Worm (Caenorhabditis elegans): Measurements from ENCODE around the gene acl-7.
"Not testable (repeated sequence)": the region's sequence is repeated elsewhere in the genome, so short reads cannot be mapped to it uniquely, and the experiment has no call there.

The acl-7 gene

DNA sequence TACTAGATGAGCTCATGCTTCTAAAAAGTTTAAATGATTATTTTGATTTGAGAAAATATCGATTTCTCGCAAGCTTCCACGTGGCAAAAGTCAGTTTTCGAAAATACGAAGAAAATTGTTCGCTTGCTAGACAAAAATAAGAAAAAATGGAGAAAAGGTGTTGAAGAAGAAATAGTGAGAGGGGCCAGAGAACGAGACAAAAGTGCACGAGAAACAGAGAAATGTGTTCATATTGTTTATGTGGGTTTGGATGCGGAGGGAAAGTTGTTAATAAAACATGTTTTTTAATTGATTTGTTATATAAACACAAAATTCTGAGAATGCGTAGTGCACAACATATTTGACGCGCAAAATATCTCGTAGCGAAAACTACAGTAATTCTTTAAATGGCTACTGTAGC is 30.9 kb downstream of the acl-7 start, which contains the start of gene Y46G5A.15:
Gene Y46G5A.15 (minus strand): TSS at position 26 of the 400 bp plus-strand sequence.
- 0 out of 2 replicates have a peak, but pooled peaks have one; percentile 17 for TF ChIP-seq hmg-1.2 (GFP tag; IDR thresholded peaks at IDR 0.05)
- TF ChIP-seq lin-40 (tag; optimal IDR thresholded peaks at IDR 0.05), result no peak

DNA sequence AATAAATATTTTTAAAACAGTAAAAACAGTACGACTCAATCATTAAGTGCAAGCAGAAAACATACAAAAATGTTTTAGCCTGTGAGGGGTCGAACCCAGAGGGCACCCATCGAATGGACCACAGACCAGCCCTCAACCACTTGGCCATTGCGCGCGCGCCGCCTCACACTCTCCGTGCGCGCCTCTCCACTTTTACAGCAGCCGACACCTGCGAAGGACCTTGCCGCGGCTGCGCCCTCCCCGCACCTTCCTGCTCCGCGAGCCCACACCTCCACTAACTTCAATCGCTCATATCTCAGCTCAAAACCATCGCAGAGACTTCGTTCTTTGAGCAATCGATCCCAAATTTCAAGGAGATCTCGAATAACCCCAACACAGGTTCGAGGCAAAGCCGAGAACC is 37.9 kb downstream of the acl-7 start:
- TF ChIP-seq F49E8.2 (tag; optimal IDR thresholded peaks at IDR 0.05; ENCODE audit: insufficient read depth), result peak; percentile 79
- TF ChIP-seq hmg-1.2 (GFP tag; IDR thresholded peaks at IDR 0.05), result peak; percentile 52; the same call in 1 of the 2 replicates
- peak; percentile 70 for TF ChIP-seq hsf-1 (GFP tag; IDR thresholded peaks at IDR 0.05)
- TF ChIP-seq B0336.3 (GFP tag; IDR thresholded peaks at IDR 0.05), result 0 out of 2 replicates have a peak, but pooled peaks have one; percentile 23
- peak; percentile 84 for TF ChIP-seq madf-6 (GFP tag; IDR thresholded peaks at IDR 0.05)
- TF ChIP-seq Y79H2A.3 (GFP tag; conservative IDR thresholded peaks at IDR 0.05), result peak; percentile 50; the same call in 1 of the 2 replicates
- peak; percentile 80 for TF ChIP-seq attf-6 (GFP tag; IDR thresholded peaks at IDR 0.05)
- TF ChIP-seq egrh-3 (GFP tag; IDR thresholded peaks at IDR 0.05), result peak; percentile 98
- TF ChIP-seq ztf-28 (GFP tag; IDR thresholded peaks at IDR 0.05), result peak; percentile 87; the same call in 1 of the 2 replicates
- peak; percentile 64 for TF ChIP-seq lsl-1 (GFP tag; optimal IDR thresholded peaks at IDR 0.05)
- TF ChIP-seq lin-26 (GFP tag; IDR thresholded peaks at IDR 0.05), result peak; percentile 100
- TF ChIP-seq cebp-1 (GFP tag; IDR thresholded peaks at IDR 0.05), result not testable (repeated sequence)
- peak; percentile 21 for TF ChIP-seq cebp-1 (tag; optimal IDR thresholded peaks at IDR 0.05)
- TF ChIP-seq lag-1 (GFP tag; IDR thresholded peaks at IDR 0.05), result 0 out of 2 replicates have a peak, but pooled peaks have one; percentile 41
- TF ChIP-seq Y95B8A.8 (GFP tag; IDR thresholded peaks at IDR 0.05), result peak; percentile 56; the same call in 1 of the 2 replicates
- TF ChIP-seq xnd-1 (tag; optimal IDR thresholded peaks at IDR 0.05), result peak; percentile 22
- peak; percentile 47 for TF ChIP-seq madf-8 (GFP tag; conservative IDR thresholded peaks at IDR 0.05)
- TF ChIP-seq chd-7 (tag; optimal IDR thresholded peaks at IDR 0.05), result peak; percentile 12
- peak; percentile 99 for TF ChIP-seq pbrm-1 (GFP tag; IDR thresholded peaks at IDR 0.05)
- TF ChIP-seq B0019.2 (GFP tag; conservative IDR thresholded peaks at IDR 0.05), result 0 out of 2 replicates have a peak, but pooled peaks have one; percentile 32
- TF ChIP-seq snpc-3.4 (tag; optimal IDR thresholded peaks at IDR 0.05), result peak; percentile 80
- TF ChIP-seq D2030.7 (GFP tag; IDR thresholded peaks at IDR 0.05), result peak; percentile 94
- TF ChIP-seq ceh-91 (GFP tag; IDR thresholded peaks at IDR 0.05), result peak; percentile 69
- TF ChIP-seq snpc-1.1 (tag; optimal IDR thresholded peaks at IDR 0.05; ENCODE audit: insufficient read depth), result peak; percentile 94
- 0 out of 2 replicates have a peak, but pooled peaks have one; percentile 33 for TF ChIP-seq ceh-100 (GFP tag; IDR thresholded peaks at IDR 0.05)
- TF ChIP-seq F33H1.4 (GFP tag; IDR thresholded peaks at IDR 0.05), result peak; percentile 75
- peak; percentile 55; the same call in 1 of the 2 replicates for TF ChIP-seq Y53F4B.3 (GFP tag; IDR thresholded peaks at IDR 0.05)
- peak; percentile 91 for TF ChIP-seq dox-1 (GFP tag; IDR thresholded peaks at IDR 0.05)
- peak; percentile 74; the same call in 1 of the 2 replicates for TF ChIP-seq Y53G8AR.9 (GFP tag; conservative IDR thresholded peaks at IDR 0.05)
- peak; percentile 64; the same call in 1 of the 2 replicates for TF ChIP-seq attf-3 (GFP tag; conservative IDR thresholded peaks at IDR 0.05)
- TF ChIP-seq madf-3 (GFP tag; IDR thresholded peaks at IDR 0.05), result 0 out of 2 replicates have a peak, but pooled peaks have one; percentile 38
- TF ChIP-seq lir-1 (GFP tag; conservative IDR thresholded peaks at IDR 0.05), result peak; percentile 64; the same call in 1 of the 2 replicates
- peak; percentile 94 for TF ChIP-seq zfh-2 (GFP tag; conservative IDR thresholded peaks at IDR 0.05)
- TF ChIP-seq aptf-2 (GFP tag; conservative IDR thresholded peaks at IDR 0.05), result 0 out of 2 replicates have a peak, but pooled peaks have one; percentile 22
- peak; percentile 71; the same call in 1 of the 2 replicates for TF ChIP-seq ekl-4 (GFP tag; IDR thresholded peaks at IDR 0.05)
- peak; percentile 78 for TF ChIP-seq tbp1 (GFP tag; optimal IDR thresholded peaks at IDR 0.05)
- TF ChIP-seq F39B2.1 (GFP tag; IDR thresholded peaks at IDR 0.05), result 0 out of 2 replicates have a peak, but pooled peaks have one; percentile 45
- TF ChIP-seq lin-54 (GFP tag; optimal IDR thresholded peaks at IDR 0.05), result peak; percentile 60
- TF ChIP-seq mcd-1 (GFP tag; IDR thresholded peaks at IDR 0.05), result peak; percentile 91
- TF ChIP-seq bed-2 (GFP tag; IDR thresholded peaks at IDR 0.05), result peak; percentile 78; the same call in 1 of the 2 replicates
- peak; percentile 77; the same call in 1 of the 2 replicates for TF ChIP-seq C17E4.6 (GFP tag; IDR thresholded peaks at IDR 0.05)
- peak; percentile 53; the same call in 1 of the 2 replicates for TF ChIP-seq hmg-20 (GFP tag; IDR thresholded peaks at IDR 0.05)
- 0 out of 2 replicates have a peak, but pooled peaks have one; percentile 72 for TF ChIP-seq F37B4.10 (GFP tag; IDR thresholded peaks at IDR 0.05)
- TF ChIP-seq lin-40 (tag; optimal IDR thresholded peaks at IDR 0.05), result peak; percentile 34
